Fruit fly (Drosophila melanogaster): ENCODE measurements around the gene CapaR.

Gene CapaR

DNA sequence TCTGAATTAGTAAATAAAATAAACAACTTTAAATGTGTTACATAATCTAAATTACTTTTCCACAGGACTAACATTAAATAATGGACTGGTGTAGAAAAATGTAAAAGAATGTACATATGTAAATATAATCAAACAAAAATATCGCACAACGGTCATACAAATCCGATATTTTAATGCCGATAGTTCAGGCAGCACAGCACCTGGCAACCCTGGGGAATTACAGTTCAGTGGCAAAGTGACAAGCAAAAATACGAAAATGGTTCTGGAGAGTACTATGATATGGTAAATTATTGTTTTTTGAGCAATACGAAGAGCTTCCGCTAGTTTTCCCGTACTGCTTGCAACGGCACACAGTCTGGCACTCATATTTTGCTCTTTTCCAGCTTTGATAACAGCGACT, 25.1 kb downstream of the CapaR start, which contains the start of gene Rpn10 (continued):
- no peak for TF ChIP-seq CG15011 (GFP tag; optimal IDR thresholded peaks at IDR 0.05)
- peak in 1 of 2 experiments; percentile 28 for TF ChIP-seq dpn (GFP tag; optimal IDR thresholded peaks at IDR 0.05)
- TF ChIP-seq crp (GFP tag; optimal IDR thresholded peaks at IDR 0.05): no peak
- no peak for TF ChIP-seq luna (GFP tag; optimal IDR thresholded peaks at IDR 0.05)
- TF ChIP-seq Ada2b (GFP tag; IDR thresholded peaks at IDR 0.05): no peak
- TF ChIP-seq CG6272 (GFP tag; IDR thresholded peaks at IDR 0.05): no peak
- TF ChIP-seq CG8281 (tag; optimal IDR thresholded peaks at IDR 0.05): no peak
- TF ChIP-seq repo (GFP tag; optimal IDR thresholded peaks at IDR 0.05): peak; percentile 28
- no peak for TF ChIP-seq stc (GFP tag; IDR thresholded peaks at IDR 0.05)
- TF ChIP-seq disco-r (GFP tag; optimal IDR thresholded peaks at IDR 0.05): no peak
- peak; percentile 88 for TF ChIP-seq CG4617 (GFP tag; optimal IDR thresholded peaks at IDR 0.05; ENCODE audit: borderline replicate concordance)
- TF ChIP-seq CG1832 (GFP tag; optimal IDR thresholded peaks at IDR 0.05): no peak
- TF ChIP-seq CG14860 (GFP tag; IDR thresholded peaks at IDR 0.05; ENCODE audit: partially characterized antibody): peak; percentile 97
- TF ChIP-seq hbn (GFP tag; IDR thresholded peaks at IDR 0.05; ENCODE audit: partially characterized antibody): peak; percentile 98
- no peak for TF ChIP-seq toy (GFP tag; IDR thresholded peaks at IDR 0.05)
- TF ChIP-seq MESR4 (GFP tag; optimal IDR thresholded peaks at IDR 0.05): peak; percentile 76
- TF ChIP-seq Oaz (GFP tag; IDR thresholded peaks at IDR 0.05): no peak
- TF ChIP-seq CG34224 (GFP tag; IDR thresholded peaks at IDR 0.05; ENCODE audit: partially characterized antibody): peak; percentile 98
- no peak for TF ChIP-seq ems (GFP tag; optimal IDR thresholded peaks at IDR 0.05)
- TF ChIP-seq Ets65A (GFP tag): peak; percentile 90
- peak; percentile 11 for TF ChIP-seq CG10654 (GFP tag; optimal IDR thresholded peaks at IDR 0.05)
- TF ChIP-seq CG17385 (GFP tag; optimal IDR thresholded peaks at IDR 0.05): no peak
- TF ChIP-seq pros (GFP tag; optimal IDR thresholded peaks at IDR 0.05): no peak
- TF ChIP-seq gsb-n (tag; optimal IDR thresholded peaks at IDR 0.05): no peak
- no peak for TF ChIP-seq CG12769 (tag; optimal IDR thresholded peaks at IDR 0.05)
- peak; percentile 88 for TF ChIP-seq HmgZ (tag; optimal IDR thresholded peaks at IDR 0.05)
- no peak for TF ChIP-seq CG31224 (GFP tag; IDR thresholded peaks at IDR 0.05)
- TF ChIP-seq ATbp (GFP tag; optimal IDR thresholded peaks at IDR 0.05): no peak
- no peak for TF ChIP-seq ase (GFP tag; IDR thresholded peaks at IDR 0.05)
- no peak for TF ChIP-seq CG7556 (GFP tag; optimal IDR thresholded peaks at IDR 0.05)
- TF ChIP-seq fd64A (GFP tag; optimal IDR thresholded peaks at IDR 0.05): no peak
- peak; percentile 17 for TF ChIP-seq dmrt11E (tag; optimal IDR thresholded peaks at IDR 0.05)
- TF ChIP-seq ac (GFP tag; optimal IDR thresholded peaks at IDR 0.05): no peak
- TF ChIP-seq bsh (GFP tag; optimal IDR thresholded peaks at IDR 0.05): no peak
- TF ChIP-seq Myb (GFP tag; optimal IDR thresholded peaks at IDR 0.05): peak; percentile 82
- peak; percentile 27 for TF ChIP-seq zfh2 (GFP tag; optimal IDR thresholded peaks at IDR 0.05)
- peak; percentile 2 for TF ChIP-seq CG7987 (GFP tag; optimal IDR thresholded peaks at IDR 0.05)
- TF ChIP-seq TFAM (GFP tag; optimal IDR thresholded peaks at IDR 0.05): no peak
- no peak for TF ChIP-seq sc (optimal IDR thresholded peaks at IDR 0.05)
- TF ChIP-seq sc (GFP tag; optimal IDR thresholded peaks at IDR 0.05): no peak
- TF ChIP-seq Six4 (GFP tag; optimal IDR thresholded peaks at IDR 0.05): no peak
- TF ChIP-seq twi (tag; optimal IDR thresholded peaks at IDR 0.05): peak; percentile 24
- no peak for TF ChIP-seq Camta (GFP tag; optimal IDR thresholded peaks at IDR 0.05)
- TF ChIP-seq Spps (tag; optimal IDR thresholded peaks at IDR 0.05): no peak
- peak; percentile 72 for TF ChIP-seq nmo (GFP tag; optimal IDR thresholded peaks at IDR 0.05)
- TF ChIP-seq CG12104 (GFP tag; optimal IDR thresholded peaks at IDR 0.05): no peak
- no peak for TF ChIP-seq CG11456 (GFP tag; IDR thresholded peaks at IDR 0.05)
- no peak for TF ChIP-seq CG10321 (GFP tag; IDR thresholded peaks at IDR 0.05)
- peak; percentile 98 for TF ChIP-seq bbx (GFP tag; IDR thresholded peaks at IDR 0.05; ENCODE audit: partially characterized antibody)
- no peak for TF ChIP-seq onecut (GFP tag; IDR thresholded peaks at IDR 0.05)
- peak; percentile 42 for TF ChIP-seq CG12155 (GFP tag; optimal IDR thresholded peaks at IDR 0.05)

Measured in whole organism, embryonic.